Fruit fly (Drosophila melanogaster) whole organism, embryonic: ENCODE results near the gene Cpr.

ENCODE experiments used
- Atf3 ChIP-seq: fragments of 200-800 bp; sonication (Bioruptor generic); optimal IDR thresholded peaks from 3 replicates; lab custom pipeline; 2016; ENCODE audit warnings: missing biosample characterization, missing genetic modification characterization
- B-H1 ChIP-seq: fragments of 200-800 bp; sonication (Bioruptor generic); IDR thresholded peaks from 3 replicates; pipeline ENCODE4 v1.3.6; 2022; ENCODE audit warnings: missing biosample characterization, missing genetic modification characterization
- CG10565 ChIP-seq: fragments of 200-800 bp; sonication (Bioruptor generic); optimal IDR thresholded peaks from 3 replicates; lab custom pipeline; 2016; ENCODE audit warnings: missing biosample characterization, mild to moderate bottlenecking, missing genetic modification characterization
- CG15269 ChIP-seq: fragments of 200-800 bp; sonication (Bioruptor generic); optimal IDR thresholded peaks from 2 replicates; lab custom pipeline; 2018; ENCODE audit warnings: missing biosample characterization, mild to moderate bottlenecking, missing genetic modification characterization, moderate library complexity
- CG16815 ChIP-seq: fragments of 200-800 bp; sonication (Bioruptor generic); optimal IDR thresholded peaks from 3 replicates; lab custom pipeline; 2017; ENCODE audit warnings: missing biosample characterization, mild to moderate bottlenecking, missing genetic modification characterization
- CG17359 ChIP-seq: fragments of 200-800 bp; sonication (Bioruptor generic); optimal IDR thresholded peaks from 3 replicates; lab custom pipeline; 2018; ENCODE audit warnings: missing biosample characterization, mild to moderate bottlenecking, missing genetic modification characterization, moderate library complexity
- CG17361 ChIP-seq: fragments of 200-800 bp; sonication (Bioruptor generic); IDR thresholded peaks from 3 replicates; pipeline ENCODE4 v1.3.6; 2022; ENCODE audit warnings: missing biosample characterization, missing genetic modification characterization
- CG3163 ChIP-seq: fragments of 200-800 bp; sonication (Bioruptor generic); optimal IDR thresholded peaks from 3 replicates; lab custom pipeline; 2016; ENCODE audit warnings: missing biosample characterization, missing genetic modification characterization
- CG34224 ChIP-seq: fragments of 200-800 bp; sonication (Bioruptor generic); IDR thresholded peaks from 3 replicates; pipeline ENCODE4 v1.3.6; 2022; ENCODE audit warnings: missing biosample characterization, missing genetic modification characterization; ENCODE audit not compliant: partially characterized antibody
- CG34422 ChIP-seq: fragments of 200-800 bp; sonication (Bioruptor generic); IDR thresholded peaks from 3 replicates; pipeline ENCODE4 v1.3.6; 2022; ENCODE audit warnings: missing biosample characterization, missing genetic modification characterization
- CG43689 ChIP-seq: fragments of 200-800 bp; sonication (Bioruptor generic); IDR thresholded peaks from 2 replicates; pipeline ENCODE4 v1.3.6; 2022; ENCODE audit warnings: missing biosample characterization, missing genetic modification characterization
- CG6683 ChIP-seq: fragments of 200-800 bp; sonication (Bioruptor generic); optimal IDR thresholded peaks from 2 replicates; lab custom pipeline; 2017; ENCODE audit warnings: missing biosample characterization, mild to moderate bottlenecking, missing genetic modification characterization, missing genetic modification reagents
- CG8359 ChIP-seq: fragments of 200-800 bp; sonication (Bioruptor generic); optimal IDR thresholded peaks from 2 replicates; lab custom pipeline; 2017; ENCODE audit warnings: missing biosample characterization, mild to moderate bottlenecking, missing genetic modification characterization, borderline replicate concordance
- CG9727 ChIP-seq: fragments of 200-800 bp; sonication (Bioruptor generic); optimal IDR thresholded peaks from 3 replicates; lab custom pipeline; 2017; ENCODE audit warnings: missing biosample characterization, mild to moderate bottlenecking, missing genetic modification characterization
- CG9876 ChIP-seq: fragments of 200-800 bp; sonication (Bioruptor generic); optimal IDR thresholded peaks from 2 replicates; lab custom pipeline; 2016; ENCODE audit warnings: missing biosample characterization, missing genetic modification characterization
- D19B ChIP-seq: fragments of 200-800 bp; sonication (Bioruptor generic); optimal IDR thresholded peaks from 2 replicates; lab custom pipeline; 2017; ENCODE audit warnings: missing biosample characterization, mild to moderate bottlenecking, missing genetic modification characterization
- Kr ChIP-seq: fragments of 200-800 bp; sonication (Bioruptor generic); optimal IDR thresholded peaks from 2 replicates; lab custom pipeline; 2017; ENCODE audit warnings: missing biosample characterization, mild to moderate bottlenecking, missing genetic modification characterization
- Myb ChIP-seq: fragments of 200-800 bp; sonication (Bioruptor generic); optimal IDR thresholded peaks from 2 replicates; lab custom pipeline; 2016; ENCODE audit warnings: missing biosample characterization, missing genetic modification characterization
- NK7.1 ChIP-seq: fragments of 200-800 bp; sonication (Bioruptor generic); optimal IDR thresholded peaks from 3 replicates; lab custom pipeline; 2016; ENCODE audit warnings: missing biosample characterization, missing genetic modification characterization
- Opbp ChIP-seq: fragments of 200-800 bp; sonication (Bioruptor generic); IDR thresholded peaks from 3 replicates; pipeline ENCODE4 v1.3.6; 2022; ENCODE audit warnings: missing biosample characterization, missing genetic modification characterization; ENCODE audit not compliant: partially characterized antibody
- PHDP ChIP-seq: fragments of 200-800 bp; sonication (Bioruptor generic); optimal IDR thresholded peaks from 3 replicates; lab custom pipeline; 2018; ENCODE audit warnings: missing biosample characterization, mild to moderate bottlenecking, missing genetic modification characterization, moderate library complexity
- Sin3A ChIP-seq: fragments of >200 bp; optimal IDR thresholded peaks from 2 replicates; lab custom pipeline; 2018
- Sox100B ChIP-seq: fragments of 200-800 bp; sonication (Bioruptor generic); optimal IDR thresholded peaks from 3 replicates; lab custom pipeline; 2018; ENCODE audit warnings: missing biosample characterization, mild to moderate bottlenecking, missing genetic modification characterization
- Usf ChIP-seq: fragments of 200-800 bp; sonication (Bioruptor generic); optimal IDR thresholded peaks from 2 replicates; lab custom pipeline; 2017; ENCODE audit warnings: missing genotype, missing biosample characterization, missing genetic modification characterization
- ac ChIP-seq: fragments of 200-800 bp; sonication (Bioruptor generic); optimal IDR thresholded peaks from 3 replicates; lab custom pipeline; 2017; ENCODE audit warnings: missing biosample characterization, mild to moderate bottlenecking, missing genetic modification characterization
- ap ChIP-seq: fragments of 200-800 bp; sonication (Bioruptor generic); IDR thresholded peaks from 2 replicates; pipeline ENCODE4 v1.3.6; 2022; ENCODE audit warnings: missing biosample characterization, missing genetic modification characterization
- bab2 ChIP-seq: fragments of 200-800 bp; sonication (Bioruptor generic); optimal IDR thresholded peaks from 2 replicates; lab custom pipeline; 2016; ENCODE audit warnings: missing biosample characterization, missing genetic modification characterization
- bbx ChIP-seq: fragments of 200-800 bp; sonication (Bioruptor generic); IDR thresholded peaks from 2 replicates; pipeline ENCODE4 v1.3.6; 2022; ENCODE audit warnings: missing biosample characterization, missing genetic modification characterization; ENCODE audit not compliant: partially characterized antibody
- chinmo ChIP-seq: fragments of 200-800 bp; sonication (Bioruptor generic); IDR thresholded peaks from 4 replicates; pipeline ENCODE4 v1.3.6; 2022; ENCODE audit warnings: missing biosample characterization, missing genetic modification characterization; ENCODE audit not compliant: partially characterized antibody
- crp ChIP-seq, 2 experiments: fragments of 200-800 bp; sonication (Bioruptor generic); optimal IDR thresholded peaks; 2 replicates in 1 of 2; 3 replicates in 1 of 2; lab custom pipeline; 2017; ENCODE audit warnings: missing biosample characterization in 2 of 2, missing genetic modification characterization in 2 of 2, mild to moderate bottlenecking in 1 of 2, moderate library complexity in 1 of 2
- cwo ChIP-seq: fragments of 200-800 bp; sonication (Bioruptor generic); optimal IDR thresholded peaks from 3 replicates; lab custom pipeline; 2017; ENCODE audit warnings: missing biosample characterization, missing genetic modification characterization, mild to moderate bottlenecking, moderate library complexity, missing genetic modification reagents
- dati ChIP-seq: fragments of 200-800 bp; sonication (Bioruptor generic); IDR thresholded peaks from 2 replicates; pipeline ENCODE4 v1.3.6; 2022; ENCODE audit warnings: missing biosample characterization, missing genetic modification characterization
- disco-r ChIP-seq: fragments of 200-800 bp; sonication (Bioruptor generic); optimal IDR thresholded peaks from 2 replicates; lab custom pipeline; 2016; ENCODE audit warnings: missing biosample characterization, missing genetic modification characterization
- ems ChIP-seq: fragments of 200-800 bp; sonication (Bioruptor generic); optimal IDR thresholded peaks from 3 replicates; lab custom pipeline; 2016; ENCODE audit warnings: missing biosample characterization, missing genetic modification characterization
- en ChIP-seq: fragments of 200-800 bp; sonication (Bioruptor generic); optimal IDR thresholded peaks from 2 replicates; lab custom pipeline; 2016; ENCODE audit warnings: missing biosample characterization, missing genetic modification characterization
- gsb-n ChIP-seq: fragments of 200-800 bp; sonication (Bioruptor generic); optimal IDR thresholded peaks from 3 replicates; lab custom pipeline; 2018; ENCODE audit warnings: missing biosample characterization, mild to moderate bottlenecking, missing genetic modification characterization
- insv ChIP-seq, 2 experiments: fragments of 200-800 bp; sonication (Bioruptor generic); optimal IDR thresholded peaks; 3 replicates each; lab custom pipeline; 2016 to 2018; ENCODE audit warnings: missing biosample characterization in 2 of 2, missing genetic modification characterization in 2 of 2
- lmd ChIP-seq: fragments of 200-800 bp; sonication (Bioruptor generic); IDR thresholded peaks from 2 replicates; pipeline ENCODE4 v1.3.6; 2022; ENCODE audit warnings: missing biosample characterization, missing genetic modification characterization
- lov ChIP-seq, 2 experiments: fragments of 200-800 bp in 1 of 2; fragments of >200 bp in 1 of 2; sonication (Bioruptor generic) in 1 of 2; IDR thresholded peaks in 1 of 2; optimal IDR thresholded peaks in 1 of 2; 2 replicates in 1 of 2; 3 replicates in 1 of 2; pipeline versions ENCODE4 v1.3.6 to Lab custom; 2017 to 2022; ENCODE audit warnings: missing biosample characterization in 1 of 2, missing genetic modification characterization in 1 of 2
- nau ChIP-seq: fragments of 200-800 bp; sonication (Bioruptor generic); optimal IDR thresholded peaks from 3 replicates; lab custom pipeline; 2017; ENCODE audit warnings: missing biosample characterization, mild to moderate bottlenecking, missing genetic modification characterization, missing genetic modification reagents
- onecut ChIP-seq: fragments of 200-800 bp; sonication (Bioruptor generic); IDR thresholded peaks from 2 replicates; pipeline ENCODE4 v1.3.6; 2022; ENCODE audit warnings: missing biosample characterization, missing genetic modification characterization
- pita ChIP-seq: fragments of 200-800 bp; sonication (Bioruptor generic); optimal IDR thresholded peaks from 2 replicates; lab custom pipeline; 2017; ENCODE audit warnings: missing biosample characterization, mild to moderate bottlenecking, missing genetic modification characterization
- repo ChIP-seq: fragments of 200-800 bp; sonication (Bioruptor generic); optimal IDR thresholded peaks from 2 replicates; lab custom pipeline; 2016; ENCODE audit warnings: missing biosample characterization, missing genetic modification characterization
- run ChIP-seq: fragments of 200-800 bp; sonication (Bioruptor generic); optimal IDR thresholded peaks from 3 replicates; lab custom pipeline; 2018; ENCODE audit warnings: missing biosample characterization, mild to moderate bottlenecking, missing genetic modification characterization
- salm ChIP-seq: fragments of 200-800 bp; sonication (Bioruptor generic); optimal IDR thresholded peaks from 2 replicates; lab custom pipeline; 2018; ENCODE audit warnings: missing biosample characterization, mild to moderate bottlenecking, missing genetic modification characterization
- sens ChIP-seq: fragments of 200-800 bp; sonication (Bioruptor generic); peaks from one replicate; lab custom pipeline; 2016; ENCODE audit warnings: missing biosample characterization, missing genetic modification characterization
- seq ChIP-seq: fragments of 200-800 bp; sonication (Bioruptor generic); IDR thresholded peaks from 2 replicates; pipeline ENCODE4 v1.3.6; 2022; ENCODE audit warnings: missing biosample characterization, missing genetic modification characterization
- tap ChIP-seq: fragments of 200-800 bp; optimal IDR thresholded peaks from 3 replicates; lab custom pipeline; 2019; ENCODE audit warnings: missing biosample characterization, mild to moderate bottlenecking, missing genetic modification characterization, moderate library complexity
- ttk ChIP-seq: fragments of 200-800 bp; sonication (Bioruptor generic); IDR thresholded peaks from 2 replicates; pipeline ENCODE4 v2.1.2; 2022; ENCODE audit warnings: missing biosample characterization, missing genetic modification characterization
- tup ChIP-seq: fragments of 200-800 bp; sonication (Bioruptor generic); optimal IDR thresholded peaks from 2 replicates; lab custom pipeline; 2016; ENCODE audit warnings: missing biosample characterization, mild to moderate bottlenecking, missing genetic modification characterization, moderate library complexity
- twi ChIP-seq: fragments of 200-800 bp; optimal IDR thresholded peaks from 2 replicates; lab custom pipeline; 2019; ENCODE audit warnings: missing biosample characterization, mild to moderate bottlenecking, missing genetic modification characterization, moderate library complexity

Gene Cpr

dm6 chr2L:6306895-6307294, 31.7 kb upstream of the Cpr start (continued):
- TF ChIP-seq disco-r (GFP tag; lab: Kevin White, UChicago) (no peak), Kr (GFP tag; lab: Kevin White, UChicago) (no peak), CG8359 (no peak), CG17361 (GFP tag; lab: Robert Waterston, UW) (0 out of 3 replicates have a peak, but pooled peaks have one; percentile 17), D19B (GFP tag; lab: Kevin White, UChicago) (no peak), Myb (GFP tag; lab: Kevin White, UChicago) (no peak), ap (GFP tag; lab: Robert Waterston, UW) (0 out of 2 replicates have a peak, but pooled peaks have one; percentile 17), bab2 (GFP tag; lab: Kevin White, UChicago) (no peak), B-H1 (GFP tag; lab: Robert Waterston, UW) (0 out of 3 replicates have a peak, but pooled peaks have one; percentile 14), salm (no peak), Sin3A (lab: Kevin White, UChicago) (no peak), CG16815 (GFP tag; lab: Kevin White, UChicago) (no peak), seq (no peak), tup (GFP tag; lab: Kevin White, UChicago) (no peak), cwo (GFP tag; lab: Kevin White, UChicago) (no peak), Sox100B (GFP tag; lab: Kevin White, UChicago) (no peak), insv (GFP tag; optimal IDR thresholded peaks at IDR 0.05; lab: Kevin White, UChicago) (no peak), CG34224 (GFP tag; lab: Robert Waterston, UW) (no peak), PHDP (tag; lab: Kevin White, UChicago) (peak; percentile 19), CG43689 (GFP tag; lab: Robert Waterston, UW) (no peak), crp (GFP tag; optimal IDR thresholded peaks at IDR 0.05; lab: Kevin White, UChicago) (no peak), CG6683 (GFP tag; lab: Kevin White, UChicago) (no peak), run (tag; lab: Kevin White, UChicago) (no peak), gsb-n (tag; lab: Kevin White, UChicago) (no peak), CG3163 (GFP tag; lab: Kevin White, UChicago) (no peak), nau (no peak), NK7.1 (GFP tag; lab: Kevin White, UChicago) (no peak), Atf3 (GFP tag; lab: Kevin White, UChicago) (no peak), dati (no peak), ems (GFP tag; lab: Kevin White, UChicago) (no peak), bbx (GFP tag; lab: Robert Waterston, UW) (no peak), repo (GFP tag; lab: Kevin White, UChicago) (no peak), CG15269 (tag; lab: Kevin White, UChicago) (no peak), lmd (GFP tag; lab: Robert Waterston, UW) (0 out of 2 replicates have a peak, but pooled peaks have one; percentile 13), onecut (GFP tag; lab: Robert Waterston, UW) (no peak), CG34422 (GFP tag; lab: Robert Waterston, UW) (no peak), ttk (no peak), sens (peak; percentile 79), Usf (GFP tag; lab: Kevin White, UChicago) (no peak), twi (tag; lab: Kevin White, UChicago) (no peak), CG17359 (tag; lab: Kevin White, UChicago) (peak; percentile 16), tap (no peak), chinmo (GFP tag; lab: Robert Waterston, UW) (no peak), ac (GFP tag; lab: Kevin White, UChicago) (no peak), Opbp (GFP tag; lab: Robert Waterston, UW) (no peak), CG9876 (no peak), lov (optimal IDR thresholded peaks at IDR 0.05; lab: Kevin White, UChicago) (no peak), lov (GFP tag; IDR thresholded peaks at IDR 0.05; lab: Robert Waterston, UW) (no peak), CG9727 (no peak), pita (GFP tag; lab: Kevin White, UChicago) (no peak), CG10565 (GFP tag; lab: Kevin White, UChicago) (no peak), en (no peak)
